Worm (Caenorhabditis elegans): ENCODE results near the gene twk-43.

twk-43 gene

ce11 chrV:13394968-13395367 lies 48.9 kb downstream of the twk-43 start:
- no peak for TF ChIP-seq lag-1 (GFP tag; IDR thresholded peaks at IDR 0.05)
- TF ChIP-seq pbrm-1 (GFP tag; IDR thresholded peaks at IDR 0.05), result 0 out of 2 replicates have a peak, but pooled peaks have one; percentile 29
- TF ChIP-seq chd-7 (tag; optimal IDR thresholded peaks at IDR 0.05), result no peak
- TF ChIP-seq xnd-1 (tag; optimal IDR thresholded peaks at IDR 0.05), result no peak
- no peak for TF ChIP-seq hlh-12 (tag; optimal IDR thresholded peaks at IDR 0.05)
- no peak for TF ChIP-seq K12H6.12 (tag; optimal IDR thresholded peaks at IDR 0.05)
- no peak for TF ChIP-seq snpc-1.3 (tag; optimal IDR thresholded peaks at IDR 0.05; ENCODE audit: insufficient read depth)
- no peak for TF ChIP-seq Y53G8AR.9 (GFP tag; conservative IDR thresholded peaks at IDR 0.05)

- TF ChIP-seq F57C9.4 (tag; optimal IDR thresholded peaks at IDR 0.05) (no peak), ceh-27 (GFP tag; optimal IDR thresholded peaks at IDR 0.05) (peak; percentile 80), zfh-2 (GFP tag; conservative IDR thresholded peaks at IDR 0.05) (peak; percentile 67), rcor-1 (GFP tag; IDR thresholded peaks at IDR 0.05) (0 out of 2 replicates have a peak, but pooled peaks have one; percentile 16), sptf-2 (GFP tag; optimal IDR thresholded peaks at IDR 0.05) (no peak), somi-1 (GFP tag; optimal IDR thresholded peaks at IDR 0.05) (peak; percentile 59), ceh-79 (tag; optimal IDR thresholded peaks at IDR 0.05) (peak; percentile 8)
These were observed 50.3 kb downstream of the twk-43 start for ce11 chrV:13396426-13396825.

- TF ChIP-seq K12H6.12 (tag; optimal IDR thresholded peaks at IDR 0.05), result no peak
- no peak for TF ChIP-seq bed-2 (GFP tag; IDR thresholded peaks at IDR 0.05)
- TF ChIP-seq snpc-3.4 (tag; optimal IDR thresholded peaks at IDR 0.05), result no peak
- no peak for TF ChIP-seq lin-35 (GFP tag; optimal IDR thresholded peaks at IDR 0.05)
These were observed 55.6 kb downstream of the twk-43 start for ce11 chrV:13401669-13402068.

DNA sequence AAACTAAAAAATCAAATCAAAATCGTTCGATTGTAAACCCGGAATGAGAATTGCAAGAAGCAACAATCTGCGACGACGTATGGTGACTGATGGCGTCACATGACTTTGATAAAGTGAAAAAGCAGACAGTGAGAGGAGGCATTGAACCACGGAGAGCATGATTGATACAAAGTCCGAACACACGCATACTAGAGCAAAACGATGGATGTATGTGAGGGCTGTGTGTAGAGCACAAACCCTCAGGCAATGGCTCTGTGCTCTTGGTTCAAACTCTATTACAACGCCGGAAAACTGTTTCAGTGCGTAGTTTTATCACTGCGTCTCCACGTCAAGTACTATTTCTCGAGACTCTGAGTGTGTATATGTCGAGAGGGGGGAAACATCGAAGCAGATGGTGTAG lies 56.4 kb downstream of the twk-43 start:
- TF ChIP-seq ztf-18 (tag; optimal IDR thresholded peaks at IDR 0.05), result no peak
- TF ChIP-seq somi-1 (GFP tag; optimal IDR thresholded peaks at IDR 0.05), result peak; percentile 24
- TF ChIP-seq unc-62 (GFP tag; optimal IDR thresholded peaks at IDR 0.05), result no peak
- TF ChIP-seq madf-8 (GFP tag; conservative IDR thresholded peaks at IDR 0.05), result no peak
- TF ChIP-seq ceh-40 (GFP tag; IDR thresholded peaks at IDR 0.05), result no peak
- no peak for TF ChIP-seq ceh-91 (GFP tag; IDR thresholded peaks at IDR 0.05)
- TF ChIP-seq ztf-26 (tag; optimal IDR thresholded peaks at IDR 0.05), result no peak
- TF ChIP-seq dpl-1 (GFP tag; optimal IDR thresholded peaks at IDR 0.05), result no peak

Data from whole organism, young adult.